Worm (Caenorhabditis elegans) whole organism, young adult: ENCODE measurements around the gene F07C3.2.

ENCODE experiments used
- B0261.1 ChIP-seq: sonication (generic microtip); optimal IDR thresholded peaks from 2 replicates; lab custom pipeline; 2016; ENCODE audit warnings: mild to moderate bottlenecking, missing genetic modification characterization, moderate library complexity, missing compliant biosample characterization
- C17E4.6 ChIP-seq: fragments of 200-800 bp; sonication (Bioruptor generic); IDR thresholded peaks from 2 replicates; pipeline ENCODE4 v1.3.6; 2022; ENCODE audit warnings: missing genetic modification reagents, missing genetic modification characterization, missing compliant biosample characterization
- F37B4.10 ChIP-seq: fragments of 200-800 bp; sonication (Bioruptor generic); IDR thresholded peaks from 2 replicates; pipeline ENCODE4 v1.3.6; 2022; ENCODE audit warnings: missing genetic modification characterization, missing compliant biosample characterization
- F39B2.1 ChIP-seq: fragments of 200-800 bp; sonication (Bioruptor generic); IDR thresholded peaks from 2 replicates; pipeline ENCODE4 v1.3.6; 2022; ENCODE audit warnings: missing genetic modification reagents, missing genetic modification characterization, missing compliant biosample characterization
- F52B5.7 ChIP-seq: sonication (generic microtip); optimal IDR thresholded peaks from 2 replicates; lab custom pipeline; 2016; ENCODE audit warnings: mild to moderate bottlenecking, missing genetic modification characterization, missing compliant biosample characterization
- T07F8.4 ChIP-seq: sonication (generic microtip); optimal IDR thresholded peaks from 2 replicates; lab custom pipeline; 2016; ENCODE audit warnings: mild to moderate bottlenecking, missing genetic modification characterization, moderate library complexity, missing compliant biosample characterization
- T26A5.8 ChIP-seq: sonication (generic microtip); optimal IDR thresholded peaks from 2 replicates; lab custom pipeline; 2016; ENCODE audit warnings: missing genetic modification characterization, missing compliant biosample characterization
- Y53F4B.3 ChIP-seq: fragments of 200-800 bp; sonication (Bioruptor generic); IDR thresholded peaks from 2 replicates; pipeline ENCODE4 v1.3.6; 2022; ENCODE audit warnings: missing genetic modification reagents, missing genetic modification characterization, missing compliant biosample characterization
- Y53G8AR.9 ChIP-seq: fragments of 200-800 bp; sonication (Bioruptor generic); conservative IDR thresholded peaks from 2 replicates; pipeline ENCODE4 v1.3.6; 2022; ENCODE audit warnings: missing genetic modification reagents, missing genetic modification characterization, missing compliant biosample characterization
- ama-1 ChIP-seq, 3 experiments: fragments of 150-350 bp in 1 of 3; sonication (generic microtip) in 2 of 3; optimal IDR thresholded peaks; 2 replicates each; lab custom pipeline; 2014 to 2018; ENCODE audit warnings: missing biosample characterization in 2 of 3, missing genetic modification characterization in 2 of 3, missing genetic modification reagents in 2 of 3
- ceh-27 ChIP-seq: fragments of 200-800 bp; sonication (Bioruptor generic); optimal IDR thresholded peaks from 2 replicates; lab custom pipeline; 2018; ENCODE audit warnings: mild to moderate bottlenecking, missing genetic modification characterization, moderate library complexity, missing compliant biosample characterization
- dpff-1 ChIP-seq: sonication (generic microtip); optimal IDR thresholded peaks from 2 replicates; lab custom pipeline; 2017; ENCODE audit warnings: mild to moderate bottlenecking, missing genetic modification characterization, missing compliant biosample characterization
- efl-1 ChIP-seq: fragments of 150-350 bp; optimal IDR thresholded peaks from 2 replicates; lab custom pipeline; 2014; ENCODE audit warnings: missing biosample characterization, missing genetic modification reagents, missing genetic modification characterization
- ekl-4 ChIP-seq: fragments of 200-800 bp; sonication (Bioruptor generic); IDR thresholded peaks from 2 replicates; pipeline ENCODE4 v1.3.6; 2022; ENCODE audit warnings: missing genetic modification reagents, missing genetic modification characterization, missing compliant biosample characterization
- gei-17 ChIP-seq: fragments of 200-800 bp; sonication (Bioruptor generic); optimal IDR thresholded peaks from 2 replicates; lab custom pipeline; 2018; ENCODE audit warnings: mild to moderate bottlenecking, missing genetic modification characterization, missing compliant biosample characterization
- him-1 ChIP-seq: sonication (generic microtip); optimal IDR thresholded peaks from 2 replicates; lab custom pipeline; 2016; ENCODE audit warnings: missing genotype, missing genetic modification reagents, missing genetic modification characterization, missing compliant biosample characterization
- hmg-1.2 ChIP-seq: fragments of 200-800 bp; sonication (Bioruptor generic); IDR thresholded peaks from 2 replicates; pipeline ENCODE4 v1.3.6; 2022; ENCODE audit warnings: missing genetic modification reagents, missing genetic modification characterization, missing compliant biosample characterization
- hrde-1 ChIP-seq: sonication (generic microtip); optimal IDR thresholded peaks from 2 replicates; lab custom pipeline; 2016; ENCODE audit warnings: missing genetic modification characterization, mild to moderate bottlenecking, missing compliant biosample characterization, moderate library complexity, missing genotype, missing genetic modification reagents, borderline replicate concordance
- lag-1 ChIP-seq: fragments of 200-800 bp; sonication (Bioruptor generic); IDR thresholded peaks from 2 replicates; pipeline ENCODE4 v1.3.6; 2022; ENCODE audit warnings: missing genetic modification reagents, missing genetic modification characterization, missing compliant biosample characterization
- let-526 ChIP-seq: fragments of 200-800 bp; sonication (Bioruptor generic); IDR thresholded peaks from 2 replicates; pipeline ENCODE4 v1.3.6; 2022; ENCODE audit warnings: missing genetic modification reagents, missing genetic modification characterization, missing compliant biosample characterization
- lir-1 ChIP-seq: fragments of 200-800 bp; sonication (Bioruptor generic); conservative IDR thresholded peaks from 2 replicates; pipeline ENCODE4 v1.3.6; 2022; ENCODE audit warnings: missing genetic modification reagents, missing genetic modification characterization, missing compliant biosample characterization
- lsl-1 ChIP-seq: fragments of 200-800 bp; sonication (Bioruptor generic); optimal IDR thresholded peaks from 2 replicates; lab custom pipeline; 2018; ENCODE audit warnings: mild to moderate bottlenecking, missing genetic modification characterization, moderate library complexity, missing compliant biosample characterization
- madf-3 ChIP-seq: fragments of 200-800 bp; sonication (Bioruptor generic); IDR thresholded peaks from 2 replicates; pipeline ENCODE4 v1.3.6; 2022; ENCODE audit warnings: missing genetic modification reagents, missing genetic modification characterization, missing compliant biosample characterization
- mcd-1 ChIP-seq: fragments of 200-800 bp; sonication (Bioruptor generic); IDR thresholded peaks from 2 replicates; pipeline ENCODE4 v1.3.6; 2022; ENCODE audit warnings: missing genetic modification reagents, missing genetic modification characterization, missing compliant biosample characterization
- mel-28 ChIP-seq: sonication (generic microtip); optimal IDR thresholded peaks from 2 replicates; lab custom pipeline; 2016; ENCODE audit warnings: borderline replicate concordance, mild to moderate bottlenecking, missing genetic modification characterization, missing compliant biosample characterization
- nfya-1 ChIP-seq: sonication (generic microtip); optimal IDR thresholded peaks from 2 replicates; lab custom pipeline; 2017; ENCODE audit warnings: antibody characterized with exemption, missing compliant biosample characterization, missing genetic modification characterization, borderline replicate concordance; ENCODE audit not compliant: insufficient read depth
- nhr-80 ChIP-seq: sonication (generic microtip); optimal IDR thresholded peaks from 2 replicates; lab custom pipeline; 2016; ENCODE audit warnings: missing genetic modification characterization, missing compliant biosample characterization
- rpc-1 ChIP-seq, 2 experiments: fragments of 150-350 bp in 1 of 2; sonication (generic microtip) in 1 of 2; optimal IDR thresholded peaks; 2 replicates each; lab custom pipeline; 2014 to 2018; ENCODE audit warnings: missing biosample characterization in 1 of 2, missing genetic modification characterization in 1 of 2, missing genetic modification reagents in 1 of 2, missing genotype in 1 of 2
- snpc-3.4 ChIP-seq: sonication (generic microtip); optimal IDR thresholded peaks from 2 replicates; lab custom pipeline; 2017; ENCODE audit warnings: missing genetic modification characterization, mild to moderate bottlenecking, missing compliant biosample characterization, antibody characterized with exemption, moderate library complexity, missing genotype, missing genetic modification reagents
- tbx-9 ChIP-seq: sonication (generic microtip); optimal IDR thresholded peaks from 2 replicates; lab custom pipeline; 2016; ENCODE audit warnings: borderline replicate concordance, missing genetic modification characterization, inconsistent platforms, missing compliant biosample characterization
- unc-130 ChIP-seq: sonication (generic microtip); optimal IDR thresholded peaks from 2 replicates; lab custom pipeline; 2016; ENCODE audit warnings: missing genetic modification reagents, missing genetic modification characterization, missing compliant biosample characterization
- unc-62 ChIP-seq: fragments of 150-350 bp; optimal IDR thresholded peaks from 2 replicates; lab custom pipeline; 2014; ENCODE audit warnings: missing biosample characterization, missing genetic modification reagents, missing genetic modification characterization
- ztf-25 ChIP-seq: fragments of 200-800 bp; sonication (Bioruptor generic); IDR thresholded peaks from 2 replicates; pipeline ENCODE4 v1.3.6; 2022; ENCODE audit warnings: missing genetic modification reagents, missing genetic modification characterization, missing compliant biosample characterization
- ztf-26 ChIP-seq: sonication (generic microtip); optimal IDR thresholded peaks from 2 replicates; lab custom pipeline; 2017; ENCODE audit warnings: missing genetic modification characterization, missing compliant biosample characterization

F07C3.2 gene

ce11 chrV:9191406-9191805 lies 34.5 kb upstream of the F07C3.2 start, which contains the start of gene sphr-1:
Gene sphr-1 (plus strand): TSS chrV:9191610.
- TF ChIP-seq hmg-1.2 (GFP tag; lab: Robert Waterston, UW) (peak; percentile 65; the same call in 1 of the 2 replicates), unc-130 (GFP tag; lab: Kevin White, UChicago) (no peak)

ce11 chrV:9194055-9194454 lies 31.8 kb upstream of the F07C3.2 start:
- TF ChIP-seq C17E4.6 (GFP tag; lab: Robert Waterston, UW) = no peak

- TF ChIP-seq hrde-1 (tag; lab: Kevin White, UChicago) (no peak), nhr-80 (tag; lab: Kevin White, UChicago) (peak; percentile 19)
These were observed 28.8 kb upstream of the F07C3.2 start, which contains the start of gene C24B5.4 for ce11 chrV:9197121-9197520. Gene C24B5.4 (minus strand): TSS chrV:9197326.

ce11 chrV:9198887-9199286 lies 27.0 kb upstream of the F07C3.2 start, which contains the start of gene str-177:
Gene str-177 (minus strand): TSS chrV:9198987.
- no peak for TF ChIP-seq mel-28 (tag; lab: Kevin White, UChicago)
- no peak for TF ChIP-seq tbx-9 (tag; lab: Kevin White, UChicago)
- no peak for TF ChIP-seq ama-1 (optimal IDR thresholded peaks at IDR 0.05; lab: Kevin White, UChicago)
- no peak for TF ChIP-seq ama-1 (GFP tag; optimal IDR thresholded peaks at IDR 0.05; lab: Kevin White, UChicago)
- no peak for TF ChIP-seq C17E4.6 (GFP tag; lab: Robert Waterston, UW)
- TF ChIP-seq ekl-4 = no peak
- no peak for TF ChIP-seq mcd-1
- no peak for TF ChIP-seq lir-1 (GFP tag; lab: Robert Waterston, UW)
- TF ChIP-seq F52B5.7 (tag; lab: Kevin White, UChicago) = no peak
- TF ChIP-seq snpc-3.4 (tag; lab: Kevin White, UChicago) = no peak
- no peak for TF ChIP-seq T26A5.8 (tag; lab: Kevin White, UChicago)
- TF ChIP-seq rpc-1 (optimal IDR thresholded peaks at IDR 0.05; lab: Kevin White, UChicago) = no peak
- TF ChIP-seq rpc-1 (tag; optimal IDR thresholded peaks at IDR 0.05; lab: Kevin White, UChicago) = no peak
- no peak for TF ChIP-seq lag-1 (GFP tag; lab: Robert Waterston, UW)
- TF ChIP-seq nfya-1 (tag; lab: Kevin White, UChicago) = no peak
- TF ChIP-seq F37B4.10 (GFP tag; lab: Robert Waterston, UW) = no peak
- TF ChIP-seq, all 124 proteins: peak for 0

ce11 chrV:9202710-9203109 lies 23.2 kb upstream of the F07C3.2 start, which contains the start of gene asp-2:
Gene asp-2 (plus strand): TSS chrV:9203077.
- TF ChIP-seq ztf-26 (tag; lab: Kevin White, UChicago) (no peak), ztf-25 (no peak), nhr-80 (tag; lab: Kevin White, UChicago) (peak; percentile 73)

ce11 chrV:9207377-9207776 lies 18.5 kb upstream of the F07C3.2 start, which contains the start of gene inx-10:
Gene inx-10 (minus strand): TSS chrV:9207477.
- TF ChIP-seq hrde-1 (tag; lab: Kevin White, UChicago) = no peak
- TF ChIP-seq efl-1 = no peak
- no peak for TF ChIP-seq dpff-1 (tag; lab: Kevin White, UChicago)
- no peak for TF ChIP-seq lsl-1
- no peak for TF ChIP-seq ceh-27
- TF ChIP-seq him-1 = no peak
- TF ChIP-seq nhr-80 (tag; lab: Kevin White, UChicago) = no peak
- no peak for TF ChIP-seq madf-3 (GFP tag; lab: Robert Waterston, UW)
- no peak for TF ChIP-seq gei-17 (GFP tag; lab: Kevin White, UChicago)
- no peak for TF ChIP-seq unc-62 (GFP tag; lab: Kevin White, UChicago)
- no peak for TF ChIP-seq F52B5.7 (tag; lab: Kevin White, UChicago)
- no peak for TF ChIP-seq F39B2.1 (GFP tag; lab: Robert Waterston, UW)
- TF ChIP-seq Y53F4B.3 (GFP tag; lab: Robert Waterston, UW) = no peak
- no peak for TF ChIP-seq T07F8.4 (tag; lab: Kevin White, UChicago)
- no peak for TF ChIP-seq let-526 (GFP tag; lab: Robert Waterston, UW)
- TF ChIP-seq Y53G8AR.9 (GFP tag; lab: Robert Waterston, UW) = no peak
- TF ChIP-seq B0261.1 (tag; lab: Kevin White, UChicago) = no peak
- TF ChIP-seq tbx-9 (tag; lab: Kevin White, UChicago) = no peak
